Worm (Caenorhabditis elegans) whole organism, early embryonic: ENCODE data around the gene R10H1.1.

Experiments used
- B0310.2 ChIP-seq: sonication (generic microtip); optimal IDR thresholded peaks from 2 replicates; lab custom pipeline; 2016; ENCODE audit warnings: mild to moderate bottlenecking, missing genetic modification characterization, missing compliant biosample characterization
- F13C5.2 ChIP-seq: sonication (generic microtip); optimal IDR thresholded peaks from 2 replicates; lab custom pipeline; 2017; ENCODE audit warnings: mild to moderate bottlenecking, missing genetic modification characterization, inconsistent platforms, missing compliant biosample characterization
- aly-1 ChIP-seq: sonication (generic microtip); optimal IDR thresholded peaks from 2 replicates; lab custom pipeline; 2016; ENCODE audit warnings: missing genetic modification characterization, missing compliant biosample characterization
- ama-1 ChIP-seq: fragments of 150-350 bp; optimal IDR thresholded peaks from 2 replicates; lab custom pipeline; 2014
- ceh-36 ChIP-seq: sonication (generic microtip); optimal IDR thresholded peaks from 2 replicates; lab custom pipeline; 2016; ENCODE audit warnings: missing genetic modification characterization, inconsistent platforms, missing compliant biosample characterization
- flt-1 ChIP-seq: fragments of 200-800 bp; sonication (Bioruptor generic); IDR thresholded peaks from 2 replicates; pipeline ENCODE4 v1.3.6; 2022; ENCODE audit warnings: missing genetic modification characterization, missing compliant biosample characterization
- hmbx-1 ChIP-seq: sonication (generic microtip); optimal IDR thresholded peaks from 2 replicates; lab custom pipeline; 2016; ENCODE audit warnings: mild to moderate bottlenecking, missing genetic modification characterization, missing compliant biosample characterization
- pes-1 ChIP-seq: fragments of 200-800 bp; sonication (Bioruptor generic); IDR thresholded peaks from 2 replicates; pipeline ENCODE4 v1.3.6; 2022; ENCODE audit warnings: missing genetic modification reagents, missing genetic modification characterization, missing compliant biosample characterization
- tbx-11 ChIP-seq: fragments of 200-800 bp; sonication (Bioruptor generic); IDR thresholded peaks from 2 replicates; pipeline ENCODE4 v1.3.6; 2022; ENCODE audit warnings: missing genetic modification characterization, missing compliant biosample characterization

DNA sequence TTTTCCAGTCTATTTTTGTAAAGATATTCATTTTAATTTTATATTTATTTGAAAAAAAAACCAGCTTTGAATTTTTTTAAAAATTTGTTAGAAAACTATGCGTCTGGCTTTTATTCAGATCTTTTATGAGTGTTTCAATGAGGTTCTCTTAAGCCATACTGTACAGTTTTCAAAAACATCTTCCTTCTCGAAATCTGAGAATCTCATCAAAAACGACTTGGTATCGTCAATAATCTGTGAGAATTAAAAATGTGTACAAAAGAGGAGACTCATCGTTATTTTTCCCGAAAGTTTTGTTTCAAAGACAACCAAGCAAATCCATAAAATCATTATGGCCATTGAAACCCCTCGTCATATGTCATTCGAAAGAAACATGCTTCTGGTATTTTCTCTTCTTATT, 35.0 kb upstream of the R10H1.1 start, which contains the start of gene D1022.2:
- TF ChIP-seq hmbx-1 (tag; lab: Kevin White, UChicago) (no peak), ceh-36 (no peak), F13C5.2 (no peak), B0310.2 (tag; lab: Kevin White, UChicago) (no peak), ama-1 (no peak), flt-1 (GFP tag; lab: Robert Waterston, UW) (no peak), pes-1 (GFP tag; lab: Robert Waterston, UW) (no peak), aly-1 (no peak), tbx-11 (GFP tag; lab: Robert Waterston, UW) (no peak)
